Worm (Caenorhabditis elegans): ENCODE data around the gene F14F3.5.

ce11 chrX:10527414-10527813 is 1.6 kb downstream of the F14F3.5 start:
- TF ChIP-seq him-1 (tag; optimal IDR thresholded peaks at IDR 0.05) (no peak), W03F9.2 (tag; optimal IDR thresholded peaks at IDR 0.05) (no peak), dao-5 (tag; optimal IDR thresholded peaks at IDR 0.05) (no peak)
